Worm (Caenorhabditis elegans): Measurements from ENCODE around the gene ttc-36.

Gene ttc-36

DNA sequence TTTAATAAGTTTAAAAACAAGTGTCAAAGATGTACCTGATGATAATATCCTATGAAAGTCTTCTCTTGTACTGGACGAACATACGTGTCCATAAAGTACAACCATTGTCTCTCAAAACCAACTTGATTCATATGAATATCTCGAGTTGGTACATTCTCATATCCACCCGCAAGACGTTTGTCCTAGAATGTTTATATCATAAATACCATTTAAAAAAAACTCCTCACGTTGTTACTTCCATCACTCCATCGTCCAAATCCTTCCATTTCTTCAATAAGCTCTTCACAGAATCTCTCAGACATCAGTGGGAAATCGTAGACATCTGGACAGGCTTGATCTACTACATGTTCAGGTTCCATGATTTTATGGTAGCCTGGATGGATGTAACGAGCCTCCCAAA is 5.4 kb downstream of the ttc-36 start:
- TF ChIP-seq unc-62 (GFP tag; optimal IDR thresholded peaks at IDR 0.05 in 1 of 2), result peak in 1 of 2 experiments; percentile 93
- TF ChIP-seq unc-62 (tag; optimal IDR thresholded peaks at IDR 0.05), result no peak
- no peak for TF ChIP-seq vab-7 (GFP tag; IDR thresholded peaks at IDR 0.05)

ce11 chrII:10039799-10040198 is 9.8 kb downstream of the ttc-36 start, which contains the start of gene let-268:
TSS of gene let-268 (minus strand) at chrII:10039980.
- peak in 1 of 2 experiments; percentile 40 for TF ChIP-seq hif-1 (tag; optimal IDR thresholded peaks at IDR 0.05)
- no peak for TF ChIP-seq zag-1 (tag; optimal IDR thresholded peaks at IDR 0.05)
- peak; percentile 12 for TF ChIP-seq hlh-11 (tag; optimal IDR thresholded peaks at IDR 0.05)
- no peak for TF ChIP-seq lin-1 (GFP tag; IDR thresholded peaks at IDR 0.05)
- TF ChIP-seq fos-1 (tag; optimal IDR thresholded peaks at IDR 0.05), result no peak
- TF ChIP-seq zip-2 (tag; optimal IDR thresholded peaks at IDR 0.05), result no peak
- TF ChIP-seq gei-8 (GFP tag; optimal IDR thresholded peaks at IDR 0.05), result no peak
- TF ChIP-seq lim-7 (GFP tag; IDR thresholded peaks at IDR 0.05), result no peak
- TF ChIP-seq T26A8.4 (GFP tag; IDR thresholded peaks at IDR 0.05), result no peak
- TF ChIP-seq nhr-111 (GFP tag; optimal IDR thresholded peaks at IDR 0.05), result no peak
- TF ChIP-seq aha-1 (tag), result peak; percentile 7

DNA sequence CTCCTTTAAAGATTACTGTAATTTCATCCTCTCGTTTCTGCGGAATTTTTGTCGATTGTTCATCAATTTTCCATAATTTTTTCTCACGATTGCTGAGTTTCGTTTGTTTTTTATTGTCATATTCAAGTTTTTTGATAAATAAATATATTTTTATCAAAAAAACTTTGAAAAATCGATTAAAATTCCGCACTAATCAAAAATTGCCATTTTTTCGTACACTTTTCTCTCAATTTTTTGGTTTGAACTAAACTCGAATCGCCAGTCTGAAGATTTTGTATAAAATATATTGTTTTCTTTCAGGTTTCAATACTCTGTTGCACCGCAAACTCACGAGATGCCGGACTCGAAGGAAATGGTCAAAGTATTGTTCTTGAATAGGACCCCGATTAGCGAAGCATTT is 10.8 kb downstream of the ttc-36 start, which contains the start of gene ogr-2:
Gene ogr-2 (plus strand): TSS at position 301 of the 400 bp plus-strand sequence.
- TF ChIP-seq nhr-25 (tag; optimal IDR thresholded peaks at IDR 0.05; ENCODE audit: borderline replicate concordance, insufficient read depth) (no peak), lin-29 (GFP tag; IDR thresholded peaks at IDR 0.05) (no peak), nhr-237 (tag; optimal IDR thresholded peaks at IDR 0.05) (no peak), spr-1 (tag; optimal IDR thresholded peaks at IDR 0.05) (no peak), nhr-11 (tag; optimal IDR thresholded peaks at IDR 0.05) (no peak), mxl-2 (GFP tag; conservative IDR thresholded peaks at IDR 0.05) (no peak), duxl-1 (tag; optimal IDR thresholded peaks at IDR 0.05; ENCODE audit: poor library complexity) (no peak)

ce11 chrII:10044961-10045360 is 15.0 kb downstream of the ttc-36 start, which contains the start of the genes F52H3.11 and bath-38:
TSS of gene F52H3.11 (minus strand) at chrII:10045163.
TSS of gene bath-38 (minus strand) at chrII:10045270.
- peak; percentile 19 for TF ChIP-seq T20F7.1 (GFP tag; optimal IDR thresholded peaks at IDR 0.05)
- TF ChIP-seq hlh-30 (tag; optimal IDR thresholded peaks at IDR 0.05; ENCODE audit: insufficient read depth), result peak; percentile 72
- no peak for TF ChIP-seq ama-1 (optimal IDR thresholded peaks at IDR 0.05)
- TF ChIP-seq lsy-2 (tag; optimal IDR thresholded peaks at IDR 0.05), result peak in 1 of 2 experiments; percentile 69
- TF ChIP-seq ztf-7 (tag; optimal IDR thresholded peaks at IDR 0.05), result peak; percentile 13
- TF ChIP-seq nhr-11 (tag; optimal IDR thresholded peaks at IDR 0.05), result peak; percentile 25
- no peak for TF ChIP-seq zip-11 (GFP tag; IDR thresholded peaks at IDR 0.05)
- TF ChIP-seq jun-1 (tag; optimal IDR thresholded peaks at IDR 0.05), result no peak
- 0 out of 2 replicates have a peak, but pooled peaks have one; percentile 20 for TF ChIP-seq hmg-1.1 (GFP tag; IDR thresholded peaks at IDR 0.05)
- no peak for TF ChIP-seq dmd-9 (GFP tag; IDR thresholded peaks at IDR 0.05)
- TF ChIP-seq dpl-1 (GFP tag; optimal IDR thresholded peaks at IDR 0.05), result peak; percentile 54
- peak; percentile 14 for TF ChIP-seq rbr-2 (tag; optimal IDR thresholded peaks at IDR 0.05)
- peak; percentile 58 for TF ChIP-seq dve-1 (tag; optimal IDR thresholded peaks at IDR 0.05; ENCODE audit: insufficient read depth)
- peak; percentile 38 for TF ChIP-seq nhr-6 (tag; optimal IDR thresholded peaks at IDR 0.05)
- no peak for TF ChIP-seq cey-2 (tag; optimal IDR thresholded peaks at IDR 0.05; ENCODE audit: borderline replicate concordance, insufficient read depth)
- TF ChIP-seq nhr-237 (tag; optimal IDR thresholded peaks at IDR 0.05), result no peak
- TF ChIP-seq mdl-1 (tag; optimal IDR thresholded peaks at IDR 0.05), result peak in 1 of 2 experiments; percentile 5
- TF ChIP-seq daf-16 (GFP tag; optimal IDR thresholded peaks at IDR 0.05), result no peak
- TF ChIP-seq daf-16 (tag; optimal IDR thresholded peaks at IDR 0.05), result no peak
- peak; percentile 91 for TF ChIP-seq aha-1 (tag)
- peak in 1 of 2 experiments; percentile 33 for TF ChIP-seq hif-1 (tag; optimal IDR thresholded peaks at IDR 0.05)
- no peak for TF ChIP-seq pha-4 (GFP tag; IDR thresholded peaks at IDR 0.05)
- peak; percentile 68 for TF ChIP-seq pha-4 (tag; optimal IDR thresholded peaks at IDR 0.05)
- no peak for TF ChIP-seq nhr-28 (tag; optimal IDR thresholded peaks at IDR 0.05)

All from whole organism, L4 larva.